Worm (Caenorhabditis elegans) whole organism, young adult: Measurements from ENCODE around the gene ZK546.5.

Source experiments
- mes-4 ChIP-seq: sonication (generic microtip); optimal IDR thresholded peaks from 2 replicates; lab custom pipeline; 2016; ENCODE audit warnings: missing genotype, missing genetic modification characterization, missing compliant biosample characterization
- snpc-1.3 ChIP-seq: sonication (generic microtip); optimal IDR thresholded peaks from 2 replicates; lab custom pipeline; 2017; ENCODE audit warnings: missing genetic modification characterization, mild to moderate bottlenecking, missing compliant biosample characterization, antibody characterized with exemption, moderate library complexity, missing genotype, missing genetic modification reagents; ENCODE audit not compliant: insufficient read depth
- unc-62 ChIP-seq: fragments of 150-350 bp; optimal IDR thresholded peaks from 2 replicates; lab custom pipeline; 2014; ENCODE audit warnings: missing biosample characterization, missing genetic modification reagents, missing genetic modification characterization

DNA sequence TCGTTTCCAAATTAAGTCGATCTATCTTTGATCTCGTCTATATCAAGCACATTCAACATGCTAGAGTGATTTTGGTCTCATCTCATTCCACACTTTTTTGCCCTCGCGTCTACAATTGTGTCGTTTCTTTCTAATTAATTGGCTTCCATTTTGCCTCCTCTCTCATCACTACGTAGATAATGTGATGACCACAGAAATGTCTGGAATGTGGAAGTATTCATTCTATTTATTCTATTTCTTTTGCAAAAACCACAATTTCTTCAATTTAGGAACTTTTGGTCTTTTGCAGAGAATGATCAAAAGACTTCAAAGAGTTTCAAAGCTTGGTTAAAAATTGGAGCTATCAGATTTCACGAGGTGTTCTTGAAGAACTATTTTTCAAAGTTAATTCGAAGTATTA lies 20.0 kb upstream of the ZK546.5 start:
- TF ChIP-seq unc-62 (GFP tag; lab: Kevin White, UChicago) (no peak), snpc-1.3 (tag; lab: Kevin White, UChicago) (no peak), mes-4 (tag; lab: Kevin White, UChicago) (no peak)
